Worm (Caenorhabditis elegans): Measurements from ENCODE around the gene nhr-280.

DNA sequence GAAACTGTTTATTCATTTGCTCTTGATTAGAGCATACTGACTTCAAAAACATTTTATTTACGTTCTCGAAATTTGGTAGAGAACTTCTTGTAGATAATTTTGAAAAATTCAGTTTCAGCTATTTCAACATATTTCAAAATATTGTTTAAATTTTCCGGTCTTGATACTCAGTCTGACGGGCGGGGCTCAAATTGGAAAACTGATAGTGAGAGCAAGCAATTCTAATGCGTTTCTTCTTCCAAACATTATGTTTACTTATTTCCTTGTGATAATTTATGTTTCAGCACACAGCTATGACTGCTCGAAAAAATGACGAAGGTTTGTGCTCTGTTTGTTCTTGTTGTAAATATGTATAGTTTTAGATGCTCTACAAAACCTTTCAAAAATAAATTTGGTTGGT lies 10.4 kb downstream of the nhr-280 start, which contains the start of gene pals-24:
- TF ChIP-seq ama-1 (optimal IDR thresholded peaks at IDR 0.05) (no peak), nhr-11 (tag; optimal IDR thresholded peaks at IDR 0.05) (no peak), dmd-4 (tag; optimal IDR thresholded peaks at IDR 0.05; ENCODE audit: borderline replicate concordance) (no peak), hlh-15 (tag; optimal IDR thresholded peaks at IDR 0.05) (no peak), ceh-18 (tag; optimal IDR thresholded peaks at IDR 0.05) (no peak), ceh-9 (tag; optimal IDR thresholded peaks at IDR 0.05) (no peak), ref-2 (tag; optimal IDR thresholded peaks at IDR 0.05) (no peak), pqm-1 (tag; optimal IDR thresholded peaks at IDR 0.05) (no peak), C08G9.2 (tag; optimal IDR thresholded peaks at IDR 0.05) (no peak), C38D4.7 (GFP tag; optimal IDR thresholded peaks at IDR 0.05) (no peak), hlh-30 (tag; optimal IDR thresholded peaks at IDR 0.05; ENCODE audit: insufficient read depth) (no peak), fkh-10 (GFP tag; optimal IDR thresholded peaks at IDR 0.05) (no peak), ztf-16 (tag; optimal IDR thresholded peaks at IDR 0.05) (no peak), Y22D7AL.16 (tag; optimal IDR thresholded peaks at IDR 0.05) (no peak)

All from whole organism, late embryonic.